Worm (Caenorhabditis elegans): ENCODE results near the gene nhr-138.

DNA sequence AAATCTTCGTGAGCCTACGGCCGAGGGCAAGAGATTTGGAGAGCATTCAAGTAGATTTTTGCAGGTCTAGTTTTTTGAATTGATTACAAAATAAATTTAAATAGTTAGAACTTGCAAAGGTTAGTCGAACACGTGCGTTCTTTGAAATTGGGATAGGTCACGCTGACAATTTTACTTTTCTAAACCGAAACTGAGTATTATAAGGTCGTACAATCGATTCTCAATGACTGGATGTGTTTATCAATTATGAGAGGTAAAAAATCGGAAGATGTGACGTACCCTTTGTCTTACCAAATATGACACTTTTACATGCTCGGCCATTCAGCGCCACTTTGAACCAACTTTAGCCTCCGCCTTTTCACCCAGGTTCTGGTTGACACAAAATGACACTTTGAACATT, 21.7 kb downstream of the nhr-138 start, which contains the start of gene C28D4.5:
- TF ChIP-seq fkh-10 (GFP tag; optimal IDR thresholded peaks at IDR 0.05): no peak
- TF ChIP-seq ets-4 (tag; optimal IDR thresholded peaks at IDR 0.05): no peak
- TF ChIP-seq syd-9 (tag; optimal IDR thresholded peaks at IDR 0.05): no peak
- TF ChIP-seq eyg-1 (tag; optimal IDR thresholded peaks at IDR 0.05): no peak
- no peak for TF ChIP-seq ama-1 (optimal IDR thresholded peaks at IDR 0.05)
- TF ChIP-seq F13H6.1 (tag; optimal IDR thresholded peaks at IDR 0.05): no peak

Measured in whole organism, late embryonic.